Worm (Caenorhabditis elegans) whole organism, late embryonic: ENCODE data around the gene sas-1.

Experiments used
- C38D4.7 ChIP-seq: fragments of 200-800 bp; sonication (Bioruptor generic); optimal IDR thresholded peaks from 2 replicates; lab custom pipeline; 2018; ENCODE audit warnings: mild to moderate bottlenecking, missing genetic modification characterization, moderate library complexity, missing compliant biosample characterization
- K02D7.2 ChIP-seq: sonication (generic microtip); optimal IDR thresholded peaks from 2 replicates; lab custom pipeline; 2017; ENCODE audit warnings: mild to moderate bottlenecking, missing genetic modification characterization, missing compliant biosample characterization
- K09A11.1 ChIP-seq: sonication (generic microtip); optimal IDR thresholded peaks from 2 replicates; lab custom pipeline; 2017; ENCODE audit warnings: antibody characterized with exemption, mild to moderate bottlenecking, missing genetic modification characterization, missing compliant biosample characterization; ENCODE audit not compliant: insufficient read depth
- T23F11.4 ChIP-seq: fragments of 200-800 bp; sonication (Bioruptor generic); optimal IDR thresholded peaks from 2 replicates; lab custom pipeline; 2018; ENCODE audit warnings: mild to moderate bottlenecking, missing genetic modification characterization, missing compliant biosample characterization
- ahr-1 ChIP-seq: sonication (generic microtip); optimal IDR thresholded peaks from 2 replicates; lab custom pipeline; 2016; ENCODE audit warnings: missing genetic modification characterization, missing compliant biosample characterization
- ceh-14 ChIP-seq: sonication (generic microtip); optimal IDR thresholded peaks from 2 replicates; lab custom pipeline; 2016; ENCODE audit warnings: missing genotype, missing genetic modification characterization, missing compliant biosample characterization
- ceh-19 ChIP-seq: fragments of 200-800 bp; sonication (Bioruptor generic); optimal IDR thresholded peaks from 2 replicates; lab custom pipeline; 2018; ENCODE audit warnings: mild to moderate bottlenecking, missing genetic modification characterization, missing compliant biosample characterization
- ceh-2 ChIP-seq: sonication (generic microtip); optimal IDR thresholded peaks from 2 replicates; lab custom pipeline; 2016; ENCODE audit warnings: missing genotype, missing genetic modification characterization, missing compliant biosample characterization
- ceh-31 ChIP-seq: sonication (generic microtip); optimal IDR thresholded peaks from 2 replicates; lab custom pipeline; 2016; ENCODE audit warnings: missing genetic modification characterization, missing compliant biosample characterization
- ceh-34 ChIP-seq: sonication (generic microtip); optimal IDR thresholded peaks from 2 replicates; lab custom pipeline; 2016; ENCODE audit warnings: mild to moderate bottlenecking, missing genetic modification characterization, missing compliant biosample characterization
- ceh-48 ChIP-seq: sonication (generic microtip); optimal IDR thresholded peaks from 2 replicates; lab custom pipeline; 2016; ENCODE audit warnings: missing genetic modification characterization, inconsistent platforms, missing compliant biosample characterization
- ceh-6 ChIP-seq: fragments of 200-800 bp; sonication (Bioruptor generic); optimal IDR thresholded peaks from 2 replicates; lab custom pipeline; 2018; ENCODE audit warnings: mild to moderate bottlenecking, missing genetic modification characterization, missing compliant biosample characterization
- ceh-9 ChIP-seq: sonication (generic microtip); optimal IDR thresholded peaks from 2 replicates; lab custom pipeline; 2016; ENCODE audit warnings: mild to moderate bottlenecking, missing genetic modification characterization, inconsistent platforms, missing compliant biosample characterization
- che-1 ChIP-seq: sonication (generic microtip); optimal IDR thresholded peaks from 2 replicates; lab custom pipeline; 2016; ENCODE audit warnings: mild to moderate bottlenecking, missing genetic modification characterization, missing compliant biosample characterization
- eyg-1 ChIP-seq: sonication (generic microtip); optimal IDR thresholded peaks from 2 replicates; lab custom pipeline; 2016; ENCODE audit warnings: missing genotype, missing genetic modification characterization, missing compliant biosample characterization
- gmeb-2 ChIP-seq: sonication (generic microtip); optimal IDR thresholded peaks from 2 replicates; lab custom pipeline; 2016; ENCODE audit warnings: missing genetic modification characterization, inconsistent platforms, missing compliant biosample characterization
- hlh-15 ChIP-seq: sonication (generic microtip); optimal IDR thresholded peaks from 2 replicates; lab custom pipeline; 2016; ENCODE audit warnings: missing genetic modification characterization, missing compliant biosample characterization
- hlh-30 ChIP-seq: sonication (generic microtip); optimal IDR thresholded peaks from 2 replicates; lab custom pipeline; 2017; ENCODE audit warnings: antibody characterized with exemption, missing genetic modification characterization, missing compliant biosample characterization; ENCODE audit not compliant: insufficient read depth
- lim-6 ChIP-seq: sonication (generic microtip); optimal IDR thresholded peaks from 2 replicates; lab custom pipeline; 2016; ENCODE audit warnings: missing genetic modification characterization, missing compliant biosample characterization
- lin-11 ChIP-seq: fragments of 200-800 bp; sonication (Bioruptor generic); optimal IDR thresholded peaks from 2 replicates; lab custom pipeline; 2018; ENCODE audit warnings: mild to moderate bottlenecking, missing genetic modification characterization, missing compliant biosample characterization
- nfya-1 ChIP-seq: sonication (generic microtip); optimal IDR thresholded peaks from 2 replicates; lab custom pipeline; 2017; ENCODE audit warnings: missing genetic modification characterization, mild to moderate bottlenecking, missing compliant biosample characterization, antibody characterized with exemption, moderate library complexity
- pag-3 ChIP-seq: sonication (generic microtip); optimal IDR thresholded peaks from 2 replicates; lab custom pipeline; 2016; ENCODE audit warnings: missing compliant biosample characterization, missing genetic modification characterization, borderline replicate concordance
- pax-1 ChIP-seq: fragments of 150-350 bp; optimal IDR thresholded peaks from 2 replicates; lab custom pipeline; 2014; ENCODE audit warnings: missing biosample characterization, missing genetic modification characterization
- pha-2 ChIP-seq: sonication (generic microtip); optimal IDR thresholded peaks from 2 replicates; lab custom pipeline; 2017; ENCODE audit warnings: mild to moderate bottlenecking, missing genetic modification characterization, missing compliant biosample characterization
- pqm-1 ChIP-seq: sonication (generic microtip); optimal IDR thresholded peaks from 2 replicates; lab custom pipeline; 2016; ENCODE audit warnings: missing genetic modification characterization, missing compliant biosample characterization
- ref-2 ChIP-seq: sonication (generic microtip); optimal IDR thresholded peaks from 2 replicates; lab custom pipeline; 2016; ENCODE audit warnings: missing genetic modification characterization, missing compliant biosample characterization
- rnt-1 ChIP-seq: sonication (generic microtip); optimal IDR thresholded peaks from 2 replicates; lab custom pipeline; 2016; ENCODE audit warnings: missing genetic modification characterization, missing compliant biosample characterization
- sdc-2 ChIP-seq: sonication (generic microtip); optimal IDR thresholded peaks from 2 replicates; lab custom pipeline; 2016; ENCODE audit warnings: missing genotype, missing genetic modification characterization, missing compliant biosample characterization
- syd-9 ChIP-seq: sonication (generic microtip); optimal IDR thresholded peaks from 2 replicates; lab custom pipeline; 2016; ENCODE audit warnings: mild to moderate bottlenecking, missing genetic modification characterization, moderate library complexity, missing compliant biosample characterization
- tbx-2 ChIP-seq: sonication (generic microtip); optimal IDR thresholded peaks from 2 replicates; lab custom pipeline; 2016; ENCODE audit warnings: missing genetic modification characterization, missing compliant biosample characterization
- tbx-7 ChIP-seq: sonication (generic microtip); optimal IDR thresholded peaks from 2 replicates; lab custom pipeline; 2016; ENCODE audit warnings: missing genotype, missing genetic modification characterization, missing compliant biosample characterization
- unc-42 ChIP-seq: sonication (generic microtip); optimal IDR thresholded peaks from 2 replicates; lab custom pipeline; 2016; ENCODE audit warnings: missing genotype, missing genetic modification characterization, missing compliant biosample characterization
- unc-55 ChIP-seq: sonication (generic microtip); optimal IDR thresholded peaks from 2 replicates; lab custom pipeline; 2017; ENCODE audit warnings: missing biosample characterization, missing genetic modification reagents, missing genetic modification characterization
- unc-86 ChIP-seq: sonication (generic microtip); optimal IDR thresholded peaks from 2 replicates; lab custom pipeline; 2016; ENCODE audit warnings: missing genetic modification characterization, missing compliant biosample characterization
- ztf-16 ChIP-seq: sonication (generic microtip); optimal IDR thresholded peaks from 2 replicates; lab custom pipeline; 2017; ENCODE audit warnings: missing genetic modification characterization, missing compliant biosample characterization

The sas-1 gene

DNA sequence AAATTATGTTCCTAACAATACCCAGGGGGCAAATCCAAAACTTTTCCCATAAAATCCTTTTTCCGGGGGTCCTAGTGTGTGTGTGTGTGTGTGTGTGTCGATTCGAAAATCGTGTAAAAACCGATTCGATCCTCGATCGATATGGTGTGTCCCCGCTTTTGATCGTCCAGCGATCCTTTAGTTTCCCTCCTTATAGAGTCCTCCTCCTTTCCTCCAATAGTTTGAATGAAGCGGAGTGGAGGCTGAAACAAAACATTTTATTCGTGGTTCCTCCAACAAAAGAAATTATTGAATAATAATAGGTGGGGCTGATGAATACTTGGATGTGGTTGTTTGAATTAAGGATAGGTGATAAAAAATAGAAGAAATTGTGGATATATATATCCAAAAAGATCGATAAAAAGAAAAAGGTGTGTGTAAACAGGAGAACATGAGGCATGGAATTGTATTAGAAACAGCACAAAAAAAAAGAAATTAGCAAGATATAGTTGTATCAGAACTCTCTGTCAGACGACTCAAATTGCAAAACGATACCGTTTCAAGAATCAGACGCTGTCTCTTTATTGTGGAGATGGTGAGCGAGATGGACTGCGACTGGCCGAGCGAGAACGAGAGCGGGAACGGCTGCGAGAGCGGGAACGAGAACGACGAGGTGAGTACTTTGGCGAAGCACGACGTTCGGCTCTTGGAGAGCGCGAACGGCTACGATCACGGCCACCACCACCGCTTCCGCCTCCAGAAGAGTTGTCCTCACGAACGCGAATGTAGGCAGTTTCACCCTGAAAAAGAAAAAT is 12.6 kb upstream of the sas-1 start:
- TF ChIP-seq C38D4.7 (no peak), K02D7.2 (tag; lab: Kevin White, UChicago) (peak; percentile 15)

DNA sequence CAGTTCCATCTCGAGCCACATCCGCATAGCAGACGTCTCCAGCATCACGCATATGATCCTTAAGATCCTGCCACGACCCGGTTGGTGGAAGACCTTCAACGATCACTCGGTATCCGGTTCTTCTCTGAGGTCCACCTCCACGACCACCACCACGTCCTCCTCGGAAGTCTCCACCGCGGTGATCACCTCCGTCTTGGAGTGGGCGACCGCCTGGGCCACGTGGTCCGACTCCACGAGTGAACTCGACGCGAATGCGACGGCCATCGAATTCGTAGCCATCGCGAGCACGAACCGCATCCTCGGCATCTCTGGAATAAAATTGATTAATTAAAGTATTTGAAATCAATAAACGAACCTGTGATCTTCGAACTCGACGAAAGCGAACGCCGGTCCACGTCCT is 11.9 kb upstream of the sas-1 start:
- TF ChIP-seq unc-42 (tag; lab: Kevin White, UChicago): no peak
- no peak for TF ChIP-seq pha-2 (tag; lab: Kevin White, UChicago)
- no peak for TF ChIP-seq ceh-14
- TF ChIP-seq tbx-7 (tag; lab: Kevin White, UChicago): no peak
- no peak for TF ChIP-seq ahr-1 (tag; lab: Kevin White, UChicago)
- no peak for TF ChIP-seq ceh-2 (tag; lab: Kevin White, UChicago)
- TF ChIP-seq ceh-19 (GFP tag; lab: Kevin White, UChicago): no peak
- TF ChIP-seq unc-86: no peak
- TF ChIP-seq ceh-9 (tag; lab: Kevin White, UChicago): no peak
- TF ChIP-seq ceh-48 (tag; lab: Kevin White, UChicago): no peak
- no peak for TF ChIP-seq K02D7.2 (tag; lab: Kevin White, UChicago)
- no peak for TF ChIP-seq lin-11 (tag; lab: Kevin White, UChicago)
- TF ChIP-seq T23F11.4 (GFP tag; lab: Kevin White, UChicago): no peak
- no peak for TF ChIP-seq syd-9 (tag; lab: Kevin White, UChicago)
- TF ChIP-seq pag-3 (tag; lab: Kevin White, UChicago): no peak
- no peak for TF ChIP-seq unc-55 (GFP tag; lab: Kevin White, UChicago)

DNA sequence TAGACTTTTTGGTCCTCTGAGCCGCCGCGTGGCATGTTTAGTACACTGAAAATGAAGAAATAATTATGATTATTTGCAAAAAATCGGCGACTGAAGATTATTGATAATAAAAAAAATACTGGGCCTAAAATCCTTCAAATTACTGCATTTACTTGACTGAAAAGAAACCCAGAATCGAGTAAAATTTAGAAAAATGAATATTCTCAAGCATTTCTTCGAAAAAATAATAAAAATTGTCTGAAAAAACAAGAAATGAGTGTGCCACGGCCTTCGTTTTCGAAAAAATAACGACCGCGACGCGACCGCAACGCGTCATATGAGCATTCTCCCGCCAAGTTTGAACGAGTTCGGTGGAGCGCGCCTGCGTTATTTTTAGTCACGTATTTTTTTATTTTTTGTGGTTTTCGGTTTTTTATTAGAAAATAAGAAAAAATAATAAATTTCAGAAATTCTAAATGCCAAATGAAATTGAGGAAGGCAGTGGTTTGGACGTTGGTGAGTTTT is 11.4 kb upstream of the sas-1 start, which contains the start of the genes rsp-3 and spin-4:
Gene rsp-3, minus strand, starts transcription at position 51 of the 504 bp plus-strand sequence.
Gene spin-4, plus strand, starts transcription at position 447 of the 504 bp plus-strand sequence.
- TF ChIP-seq che-1 (tag; lab: Kevin White, UChicago) (no peak), hlh-30 (tag; lab: Kevin White, UChicago) (peak; percentile 90), K09A11.1 (tag; lab: Kevin White, UChicago) (peak; percentile 32), ceh-6 (GFP tag; lab: Kevin White, UChicago) (no peak), pax-1 (tag; lab: Kevin White, UChicago) (peak; percentile 62), K02D7.2 (tag; lab: Kevin White, UChicago) (no peak), hlh-15 (tag; lab: Kevin White, UChicago) (no peak), unc-55 (GFP tag; lab: Kevin White, UChicago) (no peak), unc-42 (tag; lab: Kevin White, UChicago) (peak; percentile 54), rnt-1 (peak; percentile 6), nfya-1 (peak; percentile 79), tbx-2 (tag; lab: Kevin White, UChicago) (peak; percentile 29), ceh-31 (tag; lab: Kevin White, UChicago) (peak; percentile 37), ref-2 (tag; lab: Kevin White, UChicago) (peak; percentile 29), unc-86 (peak; percentile 8), ceh-34 (peak; percentile 53)

DNA sequence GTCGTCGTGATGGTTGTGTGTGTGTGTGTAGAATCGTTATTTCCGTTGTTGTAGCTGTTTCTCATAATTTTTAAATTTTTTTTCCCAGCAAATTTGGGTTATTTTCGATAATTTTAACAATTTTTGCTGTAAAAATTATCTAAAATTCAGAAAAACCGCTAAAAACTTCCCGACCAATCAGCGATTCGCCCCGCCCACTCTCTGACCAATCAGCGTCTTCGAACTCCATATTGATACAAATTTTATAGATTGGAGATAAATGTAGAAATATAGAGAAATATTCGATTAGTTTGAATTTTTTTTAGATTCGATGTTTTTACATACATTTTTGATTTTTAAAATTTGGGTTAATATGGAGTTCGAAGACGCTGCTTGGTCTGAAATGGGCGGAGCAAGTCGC is 1.7 kb upstream of the sas-1 start:
- peak; percentile 70 for TF ChIP-seq nfya-1
- no peak for TF ChIP-seq lim-6 (tag; lab: Kevin White, UChicago)

DNA sequence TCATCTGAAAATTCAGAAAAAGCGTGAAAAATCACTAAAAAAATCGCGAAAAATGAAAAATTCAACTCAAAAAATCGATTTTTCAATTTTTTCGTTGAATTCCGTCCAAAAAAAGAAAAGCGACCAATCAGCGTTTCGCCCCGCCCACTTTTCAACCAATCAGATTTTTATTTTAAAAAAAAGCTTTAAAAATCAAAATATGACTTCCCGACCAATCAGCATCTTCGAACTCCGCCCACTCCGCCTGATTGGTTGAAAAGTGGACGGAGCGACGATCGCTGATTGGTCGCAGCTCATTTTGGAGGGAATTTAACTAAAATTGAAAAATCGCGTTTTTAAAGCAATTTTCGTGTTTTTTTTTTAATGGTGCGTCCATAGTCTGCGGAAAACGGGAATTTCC is 3.1 kb downstream of the sas-1 start:
- TF ChIP-seq sdc-2 (tag; lab: Kevin White, UChicago) (no peak), nfya-1 (peak; percentile 85), eyg-1 (tag; lab: Kevin White, UChicago) (no peak), ceh-2 (tag; lab: Kevin White, UChicago) (no peak), gmeb-2 (tag; lab: Kevin White, UChicago) (no peak), ceh-14 (no peak), ztf-16 (tag; lab: Kevin White, UChicago) (no peak), pqm-1 (tag; lab: Kevin White, UChicago) (no peak)
